Worm (Caenorhabditis elegans) whole organism, L4 larva: ENCODE data around the gene gpch-1.

Experiments
- D1046.2 ChIP-seq: fragments of 200-800 bp; sonication (Bioruptor generic); IDR thresholded peaks from 2 replicates; pipeline ENCODE4 v1.3.6; 2022; ENCODE audit warnings: missing genetic modification characterization, missing compliant biosample characterization
- F10B5.3 ChIP-seq: sonication (generic microtip); optimal IDR thresholded peaks from 2 replicates; lab custom pipeline; 2016; ENCODE audit warnings: mild to moderate bottlenecking, missing genetic modification characterization, missing compliant biosample characterization
- F44E2.7 ChIP-seq: fragments of 200-800 bp; sonication (Bioruptor generic); IDR thresholded peaks from 2 replicates; pipeline ENCODE4 v2.1.2; 2022; ENCODE audit warnings: missing genetic modification characterization, missing compliant biosample characterization
- F49E8.2 ChIP-seq: sonication (generic microtip); optimal IDR thresholded peaks from 2 replicates; lab custom pipeline; 2016; ENCODE audit warnings: missing compliant biosample characterization, mild to moderate bottlenecking, missing genetic modification characterization, borderline replicate concordance
- aha-1 ChIP-seq: fragments of 150-350 bp; peaks from one replicate; lab custom pipeline; 2014; ENCODE audit warnings: missing biosample characterization, missing genetic modification characterization
- aly-2 ChIP-seq: sonication (generic microtip); optimal IDR thresholded peaks from 2 replicates; lab custom pipeline; 2018; ENCODE audit warnings: missing biosample characterization, missing genetic modification characterization
- ama-1 ChIP-seq: fragments of 150-350 bp; optimal IDR thresholded peaks from 2 replicates; lab custom pipeline; 2014; ENCODE audit warnings: inconsistent platforms, mixed read lengths
- attf-4 ChIP-seq: sonication (generic microtip); optimal IDR thresholded peaks from 3 replicates; lab custom pipeline; 2017; ENCODE audit warnings: missing biosample characterization, missing genetic modification characterization
- ceh-20 ChIP-seq: fragments of 200-800 bp; sonication (Bioruptor generic); IDR thresholded peaks from 2 replicates; pipeline ENCODE4 v1.3.6; 2022; ENCODE audit warnings: missing genetic modification reagents, missing genetic modification characterization, missing compliant biosample characterization
- ceh-32 ChIP-seq: sonication (generic microtip); optimal IDR thresholded peaks from 2 replicates; lab custom pipeline; 2016; ENCODE audit warnings: mild to moderate bottlenecking, missing genetic modification characterization, missing compliant biosample characterization; ENCODE audit not compliant: poor library complexity
- ceh-44 ChIP-seq: fragments of 200-800 bp; sonication (Bioruptor generic); IDR thresholded peaks from 2 replicates; pipeline ENCODE4 v1.3.6; 2022; ENCODE audit warnings: missing genetic modification reagents, missing genetic modification characterization, missing compliant biosample characterization
- daf-12 ChIP-seq: fragments of 150-350 bp; optimal IDR thresholded peaks from 2 replicates; lab custom pipeline; 2014; ENCODE audit warnings: missing biosample characterization, missing genetic modification reagents, missing genetic modification characterization
- daf-16 ChIP-seq, 3 experiments: sonication (generic microtip); optimal IDR thresholded peaks; 2 replicates each; lab custom pipeline; 2016 to 2017; ENCODE audit warnings: missing genetic modification characterization in 3 of 3, missing genetic modification reagents in 3 of 3, mild to moderate bottlenecking in 2 of 3, missing compliant biosample characterization in 2 of 3, missing biosample characterization in 1 of 3, moderate library complexity in 1 of 3
- daf-8 ChIP-seq: fragments of 200-800 bp; sonication (Bioruptor generic); IDR thresholded peaks from 2 replicates; pipeline ENCODE4 v1.3.6; 2022; ENCODE audit warnings: missing genetic modification characterization, missing compliant biosample characterization
- dmd-8 ChIP-seq: fragments of 200-800 bp; sonication (Bioruptor generic); IDR thresholded peaks from 2 replicates; pipeline ENCODE4 v1.3.6; 2022; ENCODE audit warnings: missing genetic modification characterization, missing compliant biosample characterization
- dve-1 ChIP-seq: sonication (generic microtip); optimal IDR thresholded peaks from 2 replicates; lab custom pipeline; 2017; ENCODE audit warnings: antibody characterized with exemption, mild to moderate bottlenecking, missing genetic modification characterization, missing compliant biosample characterization; ENCODE audit not compliant: insufficient read depth
- egl-43 ChIP-seq: fragments of 200-800 bp; sonication (Bioruptor generic); IDR thresholded peaks from 2 replicates; pipeline ENCODE4 v1.3.6; 2022; ENCODE audit warnings: missing genetic modification reagents, missing genetic modification characterization, missing compliant biosample characterization
- gei-8 ChIP-seq: fragments of 200-800 bp; sonication (Bioruptor generic); optimal IDR thresholded peaks from 2 replicates; lab custom pipeline; 2018; ENCODE audit warnings: mild to moderate bottlenecking, missing genetic modification characterization, missing compliant biosample characterization
- hlh-11 ChIP-seq: fragments of 200-800 bp; sonication (Bioruptor generic); optimal IDR thresholded peaks from 2 replicates; lab custom pipeline; 2018; ENCODE audit warnings: mild to moderate bottlenecking, missing genetic modification characterization, missing compliant biosample characterization
- hlh-30 ChIP-seq: sonication (generic microtip); optimal IDR thresholded peaks from 2 replicates; lab custom pipeline; 2017; ENCODE audit warnings: antibody characterized with exemption, mild to moderate bottlenecking, missing genetic modification characterization, missing compliant biosample characterization; ENCODE audit not compliant: insufficient read depth
- jun-1 ChIP-seq: fragments of 150-350 bp; optimal IDR thresholded peaks from 2 replicates; lab custom pipeline; 2014; ENCODE audit warnings: missing biosample characterization, missing genetic modification reagents, missing genetic modification characterization
- lim-7 ChIP-seq: fragments of 200-800 bp; sonication (Bioruptor generic); IDR thresholded peaks from 2 replicates; pipeline ENCODE4 v1.3.6; 2022; ENCODE audit warnings: missing genetic modification characterization, missing compliant biosample characterization
- lin-1 ChIP-seq: fragments of 200-800 bp; sonication (Bioruptor generic); IDR thresholded peaks from 2 replicates; pipeline ENCODE4 v1.3.6; 2022; ENCODE audit warnings: missing genetic modification reagents, missing genetic modification characterization, missing compliant biosample characterization
- lin-15B ChIP-seq: fragments of 150-350 bp; sonication (generic microtip); optimal IDR thresholded peaks from 3 replicates; lab custom pipeline; 2014; ENCODE audit warnings: missing biosample characterization, missing genetic modification characterization
- lin-38 ChIP-seq: fragments of 200-800 bp; sonication (Bioruptor generic); IDR thresholded peaks from 2 replicates; pipeline ENCODE4 v1.3.6; 2022; ENCODE audit warnings: missing genetic modification reagents, missing genetic modification characterization, missing compliant biosample characterization
- lir-3 ChIP-seq: sonication (generic microtip); optimal IDR thresholded peaks from 2 replicates; lab custom pipeline; 2016; ENCODE audit warnings: mild to moderate bottlenecking, missing genetic modification characterization, missing compliant biosample characterization
- lsy-2 ChIP-seq, 2 experiments: fragments of 150-350 bp in 1 of 2; sonication (generic microtip) in 1 of 2; optimal IDR thresholded peaks; 2 replicates each; lab custom pipeline; 2014 to 2017; ENCODE audit warnings: missing biosample characterization in 2 of 2, missing genetic modification characterization in 2 of 2
- mdl-1 ChIP-seq, 2 experiments: fragments of 150-350 bp in 1 of 2; sonication (generic microtip) in 1 of 2; optimal IDR thresholded peaks; 2 replicates each; lab custom pipeline; 2014 to 2017; ENCODE audit warnings: missing biosample characterization in 2 of 2, missing genetic modification characterization in 2 of 2
- mep-1 ChIP-seq: fragments of 150-350 bp; sonication (generic microtip); optimal IDR thresholded peaks from 3 replicates; lab custom pipeline; 2014; ENCODE audit warnings: missing biosample characterization, missing genetic modification characterization
- mes-2 ChIP-seq: sonication (generic microtip); optimal IDR thresholded peaks from 2 replicates; lab custom pipeline; 2016; ENCODE audit warnings: missing genotype, mild to moderate bottlenecking, missing genetic modification characterization, missing compliant biosample characterization; ENCODE audit not compliant: poor library complexity, severe bottlenecking
- mxl-2 ChIP-seq: fragments of 200-800 bp; sonication (Bioruptor generic); conservative IDR thresholded peaks from 2 replicates; pipeline ENCODE4 v1.3.6; 2022; ENCODE audit warnings: missing genetic modification reagents, missing genetic modification characterization, missing compliant biosample characterization
- nhr-10 ChIP-seq: fragments of 150-350 bp; optimal IDR thresholded peaks from 2 replicates; lab custom pipeline; 2014; ENCODE audit warnings: missing biosample characterization, missing genetic modification characterization
- nhr-102 ChIP-seq: sonication (generic microtip); optimal IDR thresholded peaks from 2 replicates; lab custom pipeline; 2016; ENCODE audit warnings: mild to moderate bottlenecking, missing genetic modification characterization, moderate library complexity, missing compliant biosample characterization
- nhr-237 ChIP-seq: sonication (generic microtip); optimal IDR thresholded peaks from 2 replicates; lab custom pipeline; 2017; ENCODE audit warnings: missing biosample characterization, missing genetic modification characterization
- nhr-25 ChIP-seq: sonication (generic microtip); optimal IDR thresholded peaks from 2 replicates; lab custom pipeline; 2017; ENCODE audit warnings: missing genetic modification characterization, mild to moderate bottlenecking, missing compliant biosample characterization, antibody characterized with exemption, moderate library complexity, borderline replicate concordance; ENCODE audit not compliant: insufficient read depth
- nhr-48 ChIP-seq: sonication (generic microtip); optimal IDR thresholded peaks from 2 replicates; lab custom pipeline; 2016; ENCODE audit warnings: mild to moderate bottlenecking, missing genetic modification characterization, missing compliant biosample characterization
- nhr-6 ChIP-seq: fragments of 150-350 bp; optimal IDR thresholded peaks from 2 replicates; lab custom pipeline; 2014; ENCODE audit warnings: missing biosample characterization, missing genetic modification characterization
- nhr-77 ChIP-seq: fragments of 150-350 bp; optimal IDR thresholded peaks from 2 replicates; lab custom pipeline; 2014; ENCODE audit warnings: missing biosample characterization, missing genetic modification characterization
- saeg-2 ChIP-seq: fragments of 200-800 bp; sonication (Bioruptor generic); IDR thresholded peaks from 2 replicates; pipeline ENCODE4 v1.3.6; 2022; ENCODE audit warnings: missing genetic modification reagents, missing genetic modification characterization, missing compliant biosample characterization
- skn-1 ChIP-seq: fragments of 150-350 bp; optimal IDR thresholded peaks from 2 replicates; lab custom pipeline; 2014; ENCODE audit warnings: missing biosample characterization, missing genetic modification characterization
- spr-3 ChIP-seq: fragments of 200-800 bp; sonication (Bioruptor generic); optimal IDR thresholded peaks from 2 replicates; lab custom pipeline; 2018; ENCODE audit warnings: mild to moderate bottlenecking, missing genetic modification characterization, missing compliant biosample characterization
- unc-39 ChIP-seq: sonication (generic microtip); optimal IDR thresholded peaks from 2 replicates; lab custom pipeline; 2017; ENCODE audit warnings: missing biosample characterization, missing genetic modification characterization
- zag-1 ChIP-seq: fragments of 150-350 bp; optimal IDR thresholded peaks from 2 replicates; lab custom pipeline; 2014; ENCODE audit warnings: missing biosample characterization, missing genetic modification characterization
- zip-11 ChIP-seq: fragments of 200-800 bp; sonication (Bioruptor generic); IDR thresholded peaks from 2 replicates; pipeline ENCODE4 v1.3.6; 2022; ENCODE audit warnings: missing genetic modification characterization, missing compliant biosample characterization
- zip-2 ChIP-seq: fragments of 150-350 bp; optimal IDR thresholded peaks from 2 replicates; lab custom pipeline; 2014; ENCODE audit warnings: missing biosample characterization, missing genetic modification characterization

gpch-1 gene

DNA sequence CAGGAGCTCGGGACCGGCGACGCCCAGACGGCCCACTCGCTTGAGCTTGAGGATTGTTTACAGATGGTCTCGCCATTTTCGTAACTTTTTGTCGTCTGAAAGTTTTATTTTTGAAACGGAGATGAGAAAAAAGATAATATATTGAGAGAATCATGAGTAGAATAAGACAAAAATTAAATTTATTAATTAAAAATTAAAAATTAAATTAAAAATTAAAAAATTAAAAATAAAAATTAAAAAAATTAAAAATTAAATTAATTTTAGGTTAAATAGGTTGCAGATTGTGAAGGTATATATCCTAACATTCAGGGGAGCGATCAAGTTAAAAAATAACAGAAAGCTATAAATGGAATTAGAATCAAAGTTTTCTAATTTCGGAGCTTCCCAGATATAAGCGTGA is 28.6 kb upstream of the gpch-1 start, which contains the start of gene B0284.3:
B0284.3 (minus strand) TSS at position 101 of the 400 bp plus-strand sequence.
- TF ChIP-seq mxl-2: no peak
- TF ChIP-seq nhr-237 (tag; lab: Kevin White, UChicago): no peak
- TF ChIP-seq spr-3 (GFP tag; lab: Kevin White, UChicago): no peak
- no peak for TF ChIP-seq zip-11 (GFP tag; lab: Robert Waterston, UW)
- TF ChIP-seq lir-3 (tag; lab: Kevin White, UChicago): no peak
- no peak for TF ChIP-seq D1046.2 (GFP tag; lab: Robert Waterston, UW)
- no peak for TF ChIP-seq unc-39 (tag; lab: Kevin White, UChicago)
- TF ChIP-seq ama-1 (lab: Kevin White, UChicago): no peak

DNA sequence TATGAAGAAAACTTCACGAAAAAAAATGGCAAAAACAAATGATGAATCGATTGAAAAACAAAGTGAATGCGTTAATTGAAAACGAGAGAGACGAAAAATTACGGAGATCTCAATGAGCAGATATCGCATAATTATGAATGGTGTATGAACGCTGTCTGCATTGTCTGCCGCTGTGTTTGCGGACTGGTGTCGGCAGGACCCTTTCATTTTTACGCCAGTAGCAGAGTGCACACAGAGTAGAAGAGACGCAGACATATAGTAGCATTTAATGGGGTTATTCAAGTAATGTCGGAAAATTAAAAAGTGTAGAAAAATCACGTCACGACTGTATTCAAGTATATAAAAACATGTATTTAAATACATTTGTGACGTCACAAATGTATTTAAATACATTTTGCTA is 27.5 kb upstream of the gpch-1 start:
- TF ChIP-seq attf-4 (tag; lab: Kevin White, UChicago): no peak
- TF ChIP-seq nhr-77: no peak
- TF ChIP-seq ceh-44 (GFP tag; lab: Robert Waterston, UW): no peak
- TF ChIP-seq zip-2 (tag; lab: Kevin White, UChicago): no peak
- no peak for TF ChIP-seq gei-8 (GFP tag; lab: Kevin White, UChicago)
- TF ChIP-seq mes-2 (tag; lab: Kevin White, UChicago): peak; percentile 65
- TF ChIP-seq lsy-2 (tag; optimal IDR thresholded peaks at IDR 0.05; lab: Kevin White, UChicago): no peak
- TF ChIP-seq ceh-32 (tag; lab: Kevin White, UChicago): no peak

- TF ChIP-seq lin-1 (GFP tag; lab: Robert Waterston, UW) (no peak), lin-15B (tag; lab: Kevin White, UChicago) (no peak), aly-2 (tag; lab: Kevin White, UChicago) (no peak), hlh-30 (tag; lab: Kevin White, UChicago) (no peak), zag-1 (no peak), nhr-48 (tag; lab: Kevin White, UChicago) (no peak), nhr-10 (no peak), ama-1 (lab: Kevin White, UChicago) (no peak), F10B5.3 (no peak), daf-12 (tag; lab: Kevin White, UChicago) (no peak), nhr-102 (no peak), mdl-1 (tag; optimal IDR thresholded peaks at IDR 0.05; lab: Kevin White, UChicago) (no peak), saeg-2 (GFP tag; lab: Robert Waterston, UW) (no peak), egl-43 (GFP tag; lab: Robert Waterston, UW) (no peak)
- TF ChIP-seq, all 104 proteins: peak for 0
Measured at ce11 chrIII:4381343-4381742, 27.0 kb upstream of the gpch-1 start, which contains the start of gene pals-27. Gene pals-27, plus strand, starts transcription at chrIII:4381643.

DNA sequence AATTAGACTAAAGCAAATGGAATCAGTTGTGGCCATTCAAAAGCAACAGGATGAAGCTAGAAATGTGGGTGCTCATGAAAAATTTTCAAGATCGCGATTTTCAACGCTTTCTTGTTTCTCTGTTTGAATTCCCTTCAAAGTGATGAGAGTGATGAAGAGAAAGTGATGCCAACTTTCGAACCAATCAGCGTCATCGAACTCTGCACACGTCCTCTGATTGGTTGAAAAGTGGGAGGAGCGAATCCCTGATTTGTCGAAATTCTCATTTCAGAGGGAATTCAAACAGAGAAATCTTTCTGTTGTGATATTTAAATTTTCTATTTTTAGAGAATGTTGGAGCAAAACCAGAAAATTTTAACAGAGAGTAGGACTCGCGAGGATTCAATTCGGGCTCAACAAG is 26.2 kb upstream of the gpch-1 start:
- TF ChIP-seq daf-8 (no peak), aha-1 (tag; lab: Kevin White, UChicago) (peak; percentile 87)
- TF ChIP-seq, all 104 proteins: peak for 1

ce11 chrIII:4384487-4384886 is 23.9 kb upstream of the gpch-1 start, which contains the start of gene pals-28:
Gene pals-28, plus strand, starts transcription at chrIII:4384787.
- no peak for TF ChIP-seq skn-1 (tag; lab: Kevin White, UChicago)
- TF ChIP-seq nhr-6 (tag; lab: Kevin White, UChicago): no peak
- no peak for TF ChIP-seq jun-1
- TF ChIP-seq mep-1 (tag; lab: Kevin White, UChicago): no peak
- TF ChIP-seq egl-43 (GFP tag; lab: Robert Waterston, UW): no peak
- TF ChIP-seq dmd-8 (GFP tag; lab: Robert Waterston, UW): no peak
- no peak for TF ChIP-seq dve-1
- TF ChIP-seq lin-15B (tag; lab: Kevin White, UChicago): no peak
- no peak for TF ChIP-seq F44E2.7 (GFP tag; lab: Robert Waterston, UW)
- TF ChIP-seq hlh-11 (tag; lab: Kevin White, UChicago): no peak
- no peak for TF ChIP-seq zip-11 (GFP tag; lab: Robert Waterston, UW)
- no peak for TF ChIP-seq nhr-25
- TF ChIP-seq lin-38 (GFP tag; lab: Robert Waterston, UW): no peak
- no peak for TF ChIP-seq F49E8.2 (tag; lab: Kevin White, UChicago)
- no peak for TF ChIP-seq daf-16 (GFP tag; optimal IDR thresholded peaks at IDR 0.05; lab: Kevin White, UChicago)
- no peak for TF ChIP-seq daf-16 (tag; optimal IDR thresholded peaks at IDR 0.05; lab: Kevin White, UChicago)
- no peak for TF ChIP-seq lim-7 (GFP tag; lab: Robert Waterston, UW)
- TF ChIP-seq ceh-20 (GFP tag; lab: Robert Waterston, UW): no peak
